Worm (Caenorhabditis elegans) whole organism, L2 larva: ENCODE data around the gene col-71.
"Not testable (repeated sequence)": the region's sequence is repeated elsewhere in the genome, so short reads cannot be mapped to it uniquely, and the experiment has no call there.

Source experiments
- C34F6.9 ChIP-seq: fragments of 150-350 bp; optimal IDR thresholded peaks from 2 replicates; lab custom pipeline; 2014; ENCODE audit warnings: missing biosample characterization, missing genetic modification characterization
- F13H6.1 ChIP-seq: sonication (generic microtip); optimal IDR thresholded peaks from 2 replicates; lab custom pipeline; 2016; ENCODE audit warnings: missing genetic modification characterization, missing compliant biosample characterization
- Y55F3AM.14 ChIP-seq: fragments of 200-800 bp; sonication (Bioruptor generic); optimal IDR thresholded peaks from 2 replicates; lab custom pipeline; 2018; ENCODE audit warnings: mild to moderate bottlenecking, missing genetic modification characterization, missing compliant biosample characterization
- ZK546.5 ChIP-seq: sonication (generic microtip); optimal IDR thresholded peaks from 2 replicates; lab custom pipeline; 2017; ENCODE audit warnings: missing biosample characterization, missing genetic modification characterization
- alr-1 ChIP-seq: fragments of 150-350 bp; optimal IDR thresholded peaks from 2 replicates; lab custom pipeline; 2014; ENCODE audit warnings: missing biosample characterization, missing genetic modification characterization
- aly-2 ChIP-seq: fragments of 150-350 bp; optimal IDR thresholded peaks from 2 replicates; lab custom pipeline; 2014; ENCODE audit warnings: missing biosample characterization, missing genetic modification characterization
- ama-1 ChIP-seq: fragments of 150-350 bp; optimal IDR thresholded peaks from 2 replicates; lab custom pipeline; 2018; ENCODE audit warnings: inconsistent platforms
- blmp-1 ChIP-seq: sonication (generic microtip); optimal IDR thresholded peaks from 2 replicates; lab custom pipeline; 2017; ENCODE audit warnings: missing genetic modification characterization, mild to moderate bottlenecking, missing compliant biosample characterization, antibody characterized with exemption, moderate library complexity; ENCODE audit not compliant: insufficient read depth
- crh-2 ChIP-seq: sonication (generic microtip); optimal IDR thresholded peaks from 2 replicates; lab custom pipeline; 2017; ENCODE audit warnings: missing biosample characterization, missing genetic modification characterization
- dmd-4 ChIP-seq: sonication (generic microtip); optimal IDR thresholded peaks from 2 replicates; lab custom pipeline; 2017; ENCODE audit warnings: missing biosample characterization, missing genetic modification characterization
- elt-1 ChIP-seq: fragments of 150-350 bp; optimal IDR thresholded peaks from 2 replicates; lab custom pipeline; 2014; ENCODE audit warnings: missing biosample characterization, missing genetic modification characterization
- fos-1 ChIP-seq: fragments of 150-350 bp; optimal IDR thresholded peaks from 2 replicates; lab custom pipeline; 2014; ENCODE audit warnings: missing biosample characterization, missing genetic modification characterization
- gmeb-1 ChIP-seq: fragments of 150-350 bp; optimal IDR thresholded peaks from 2 replicates; lab custom pipeline; 2014; ENCODE audit warnings: missing biosample characterization, missing genetic modification characterization
- lin-13 ChIP-seq: fragments of 150-350 bp; optimal IDR thresholded peaks from 2 replicates; lab custom pipeline; 2014; ENCODE audit warnings: missing biosample characterization, missing genetic modification reagents, missing genetic modification characterization
- lin-39 ChIP-seq: fragments of 150-350 bp; optimal IDR thresholded peaks from 2 replicates; lab custom pipeline; 2014; ENCODE audit warnings: missing biosample characterization, missing genetic modification reagents, missing genetic modification characterization
- lsy-2 ChIP-seq, 2 experiments: fragments of 150-350 bp in 1 of 2; sonication (generic microtip) in 1 of 2; optimal IDR thresholded peaks; 2 replicates each; lab custom pipeline; 2014 to 2017; ENCODE audit warnings: missing biosample characterization in 2 of 2, missing genetic modification characterization in 2 of 2
- mab-5 ChIP-seq: fragments of 150-350 bp; optimal IDR thresholded peaks from 2 replicates; lab custom pipeline; 2014; ENCODE audit warnings: missing biosample characterization, missing genetic modification characterization
- mdl-1 ChIP-seq, 2 experiments: fragments of 150-350 bp in 1 of 2; sonication (generic microtip) in 1 of 2; optimal IDR thresholded peaks; 2 replicates each; lab custom pipeline; 2017; ENCODE audit warnings: missing biosample characterization in 2 of 2, missing genetic modification characterization in 2 of 2
- nhr-10 ChIP-seq: sonication (generic microtip); optimal IDR thresholded peaks from 2 replicates; lab custom pipeline; 2017; ENCODE audit warnings: missing biosample characterization, missing genetic modification characterization
- nhr-11 ChIP-seq: fragments of 150-350 bp; optimal IDR thresholded peaks from 2 replicates; lab custom pipeline; 2014; ENCODE audit warnings: missing biosample characterization, missing genetic modification characterization
- nhr-21 ChIP-seq: fragments of 150-350 bp; optimal IDR thresholded peaks from 2 replicates; lab custom pipeline; 2014; ENCODE audit warnings: missing biosample characterization, missing genetic modification characterization
- nhr-23 ChIP-seq: fragments of 150-350 bp; optimal IDR thresholded peaks from 2 replicates; lab custom pipeline; 2014; ENCODE audit warnings: missing biosample characterization, missing genetic modification reagents, missing genetic modification characterization
- nhr-237 ChIP-seq: fragments of 150-350 bp; optimal IDR thresholded peaks from 2 replicates; lab custom pipeline; 2014; ENCODE audit warnings: missing biosample characterization, missing genetic modification characterization
- nhr-6 ChIP-seq: fragments of 150-350 bp; optimal IDR thresholded peaks from 2 replicates; lab custom pipeline; 2014; ENCODE audit warnings: missing biosample characterization, missing genetic modification characterization
- nhr-77 ChIP-seq: fragments of 150-350 bp; optimal IDR thresholded peaks from 2 replicates; lab custom pipeline; 2014; ENCODE audit warnings: missing biosample characterization, missing genetic modification characterization
- peb-1 ChIP-seq: fragments of 150-350 bp; optimal IDR thresholded peaks from 2 replicates; lab custom pipeline; 2014; ENCODE audit warnings: missing biosample characterization, missing genetic modification characterization
- sem-4 ChIP-seq: fragments of 150-350 bp; optimal IDR thresholded peaks from 2 replicates; lab custom pipeline; 2014; ENCODE audit warnings: missing biosample characterization, missing genetic modification reagents, missing genetic modification characterization
- sma-9 ChIP-seq, 2 experiments: fragments of 150-350 bp in 1 of 2; sonication (generic microtip) in 1 of 2; optimal IDR thresholded peaks; 2 replicates each; lab custom pipeline; 2014 to 2016; ENCODE audit warnings: missing genetic modification characterization in 2 of 2, mild to moderate bottlenecking in 1 of 2, missing biosample characterization in 1 of 2, missing compliant biosample characterization in 1 of 2, missing genetic modification reagents in 1 of 2, moderate library complexity in 1 of 2
- snpc-4 ChIP-seq: fragments of 150-350 bp; optimal IDR thresholded peaks from 2 replicates; lab custom pipeline; 2014; ENCODE audit warnings: missing biosample characterization, missing genetic modification characterization
- unc-55 ChIP-seq: fragments of 150-350 bp; sonication (generic microtip); optimal IDR thresholded peaks from 3 replicates; lab custom pipeline; 2014; ENCODE audit warnings: missing biosample characterization, missing genetic modification reagents, missing genetic modification characterization
- unc-62 ChIP-seq: fragments of 150-350 bp; optimal IDR thresholded peaks from 2 replicates; lab custom pipeline; 2014; ENCODE audit warnings: missing biosample characterization, missing genetic modification reagents, missing genetic modification characterization
- zag-1 ChIP-seq: fragments of 150-350 bp; optimal IDR thresholded peaks from 2 replicates; lab custom pipeline; 2014; ENCODE audit warnings: missing biosample characterization, missing genetic modification characterization
- ztf-1 ChIP-seq: fragments of 200-800 bp; sonication (Bioruptor generic); conservative IDR thresholded peaks from 2 replicates; pipeline ENCODE4 v1.3.6; 2022; ENCODE audit warnings: missing genetic modification characterization, missing compliant biosample characterization
- ztf-11 ChIP-seq: sonication (generic microtip); optimal IDR thresholded peaks from 2 replicates; lab custom pipeline; 2017; ENCODE audit warnings: missing biosample characterization, missing genetic modification characterization
- ztf-4 ChIP-seq: fragments of 150-350 bp; optimal IDR thresholded peaks from 2 replicates; lab custom pipeline; 2014; ENCODE audit warnings: missing biosample characterization, missing genetic modification characterization

Gene col-71

ce11 chrII:3470549-3470948 lies 31.8 kb downstream of the col-71 start, which contains the start of gene Y49F6B.20:
Gene Y49F6B.20 (minus strand): TSS chrII:3470649.
- TF ChIP-seq C34F6.9 (tag; lab: Kevin White, UChicago) (no peak), sem-4 (no peak)

ce11 chrII:3464580-3464979 lies 37.8 kb downstream of the col-71 start, which contains the start of gene C16C8.10:
Gene C16C8.10 (minus strand): TSS chrII:3464680.
- TF ChIP-seq aly-2; lin-39; nhr-21 (tag; lab: Kevin White, UChicago): not testable (repeated sequence)

ce11 chrII:3463097-3463496 lies 39.3 kb downstream of the col-71 start, which contains the start of gene C16C8.9:
Gene C16C8.9 (minus strand): TSS chrII:3463197.
- no peak for TF ChIP-seq sma-9 (GFP tag; optimal IDR thresholded peaks at IDR 0.05; lab: Kevin White, UChicago)
- TF ChIP-seq sma-9 (tag; optimal IDR thresholded peaks at IDR 0.05; lab: Kevin White, UChicago): no peak
- TF ChIP-seq ztf-4: no peak
- TF ChIP-seq ama-1 (lab: Kevin White, UChicago): no peak
- no peak for TF ChIP-seq mdl-1 (tag; optimal IDR thresholded peaks at IDR 0.05; lab: Kevin White, UChicago)
- TF ChIP-seq aly-2: no peak
- TF ChIP-seq fos-1 (tag; lab: Kevin White, UChicago): no peak
- no peak for TF ChIP-seq lin-13 (GFP tag; lab: Kevin White, UChicago)

- no peak for TF ChIP-seq alr-1 (tag; lab: Kevin White, UChicago)
- TF ChIP-seq unc-55 (GFP tag; lab: Kevin White, UChicago): no peak
- no peak for TF ChIP-seq ztf-11 (tag; lab: Kevin White, UChicago)
- no peak for TF ChIP-seq snpc-4 (tag; lab: Kevin White, UChicago)
- TF ChIP-seq nhr-6: no peak
- TF ChIP-seq F13H6.1 (tag; lab: Kevin White, UChicago): no peak
- no peak for TF ChIP-seq ztf-1 (GFP tag; lab: Robert Waterston, UW)
- TF ChIP-seq mab-5 (tag; lab: Kevin White, UChicago): no peak
- TF ChIP-seq lsy-2 (tag; optimal IDR thresholded peaks at IDR 0.05; lab: Kevin White, UChicago): no peak
- no peak for TF ChIP-seq sem-4
- TF ChIP-seq sma-9 (GFP tag; optimal IDR thresholded peaks at IDR 0.05; lab: Kevin White, UChicago): no peak
- TF ChIP-seq sma-9 (tag; optimal IDR thresholded peaks at IDR 0.05; lab: Kevin White, UChicago): no peak
- TF ChIP-seq aly-2: no peak
- TF ChIP-seq dmd-4 (tag; lab: Kevin White, UChicago): no peak
- TF ChIP-seq unc-62 (GFP tag; lab: Kevin White, UChicago): no peak
- TF ChIP-seq nhr-10 (tag; lab: Kevin White, UChicago): no peak
- TF ChIP-seq, all 48 proteins: peak for 0
Measured at ce11 chrII:3461586-3461985, 40.8 kb downstream of the col-71 start, which contains the start of gene C16C8.8. Gene C16C8.8 (minus strand): TSS chrII:3461686.

ce11 chrII:3460048-3460447 lies 42.3 kb downstream of the col-71 start, which contains the start of gene C16C8.7:
Gene C16C8.7 (minus strand): TSS chrII:3460148.
- TF ChIP-seq crh-2 (tag; lab: Kevin White, UChicago) (no peak), nhr-11 (no peak)

ce11 chrII:3459199-3459598 lies 43.2 kb downstream of the col-71 start:
- no peak for TF ChIP-seq dmd-4 (tag; lab: Kevin White, UChicago)
- no peak for TF ChIP-seq nhr-23
- no peak for TF ChIP-seq elt-1 (tag; lab: Kevin White, UChicago)
- no peak for TF ChIP-seq sma-9 (GFP tag; optimal IDR thresholded peaks at IDR 0.05; lab: Kevin White, UChicago)
- no peak for TF ChIP-seq sma-9 (tag; optimal IDR thresholded peaks at IDR 0.05; lab: Kevin White, UChicago)
- TF ChIP-seq Y55F3AM.14 (GFP tag; lab: Kevin White, UChicago): no peak
- TF ChIP-seq lin-13 (GFP tag; lab: Kevin White, UChicago): no peak
- TF ChIP-seq peb-1 (tag; lab: Kevin White, UChicago): no peak
- no peak for TF ChIP-seq blmp-1
- no peak for TF ChIP-seq aly-2
- TF ChIP-seq alr-1 (tag; lab: Kevin White, UChicago): no peak
- TF ChIP-seq nhr-77 (tag; lab: Kevin White, UChicago): no peak
- TF ChIP-seq gmeb-1 (tag; lab: Kevin White, UChicago): no peak
- no peak for TF ChIP-seq zag-1 (tag; lab: Kevin White, UChicago)
- TF ChIP-seq ZK546.5 (tag; lab: Kevin White, UChicago): no peak
- no peak for TF ChIP-seq nhr-237 (tag; lab: Kevin White, UChicago)
